Fruit fly (Drosophila melanogaster) whole organism, prepupa: ENCODE measurements around the gene Schip1.

ENCODE experiments used
- CG10631 ChIP-seq: fragments of 200-800 bp; sonication (Bioruptor generic); optimal IDR thresholded peaks from 2 replicates; lab custom pipeline; 2016; ENCODE audit warnings: missing biosample characterization, missing genetic modification characterization
- CG11294 ChIP-seq: fragments of 200-800 bp; sonication (Bioruptor generic); IDR thresholded peaks from 2 replicates; pipeline ENCODE4 v1.3.6; 2022; ENCODE audit warnings: missing biosample characterization, missing genetic modification characterization
- CG11762 ChIP-seq: fragments of 200-800 bp; sonication (Bioruptor generic); optimal IDR thresholded peaks from 3 replicates; lab custom pipeline; 2016; ENCODE audit warnings: missing biosample characterization, missing genetic modification characterization; ENCODE audit not compliant: insufficient read depth
- CG15336 ChIP-seq: fragments of 200-800 bp; sonication (Bioruptor generic); IDR thresholded peaks from 2 replicates; pipeline ENCODE4 v1.3.6; 2022; ENCODE audit warnings: missing biosample characterization, missing genetic modification characterization
- CG1621 ChIP-seq: fragments of 200-800 bp; sonication (Bioruptor generic); optimal IDR thresholded peaks from 3 replicates; lab custom pipeline; 2018; ENCODE audit warnings: missing biosample characterization, mild to moderate bottlenecking, missing genetic modification characterization
- CG16779 ChIP-seq: fragments of 200-800 bp; sonication (Bioruptor generic); optimal IDR thresholded peaks from 3 replicates; lab custom pipeline; 2017; ENCODE audit warnings: missing biosample characterization, mild to moderate bottlenecking, missing genetic modification characterization
- CG3032 ChIP-seq: fragments of 200-800 bp; optimal IDR thresholded peaks from 2 replicates; lab custom pipeline; 2019; ENCODE audit warnings: missing biosample characterization, mild to moderate bottlenecking, missing genetic modification characterization, moderate library complexity
- CG31627 ChIP-seq: fragments of 200-800 bp; sonication (Bioruptor generic); optimal IDR thresholded peaks from 3 replicates; lab custom pipeline; 2016; ENCODE audit warnings: missing biosample characterization, missing genetic modification characterization
- CG32006 ChIP-seq: fragments of 200-800 bp; sonication (Bioruptor generic); optimal IDR thresholded peaks from 3 replicates; lab custom pipeline; 2017; ENCODE audit warnings: missing biosample characterization, mild to moderate bottlenecking, missing genetic modification characterization
- CG34406 ChIP-seq: fragments of 200-800 bp; sonication (Bioruptor generic); optimal IDR thresholded peaks from 3 replicates; lab custom pipeline; 2016; ENCODE audit warnings: missing biosample characterization, missing genetic modification characterization
- CG3919 ChIP-seq: fragments of 200-800 bp; sonication (Bioruptor generic); optimal IDR thresholded peaks from 3 replicates; lab custom pipeline; 2016; ENCODE audit warnings: missing biosample characterization, missing genetic modification characterization
- CG4318 ChIP-seq: fragments of 200-800 bp; sonication (Bioruptor generic); optimal IDR thresholded peaks from 3 replicates; lab custom pipeline; 2017; ENCODE audit warnings: missing biosample characterization, mild to moderate bottlenecking, missing genetic modification characterization
- CG6163 ChIP-seq: fragments of 200-800 bp; sonication (Bioruptor generic); IDR thresholded peaks from 3 replicates; pipeline ENCODE4 v1.3.6; 2022; ENCODE audit warnings: missing biosample characterization, missing genetic modification characterization
- CG6276 ChIP-seq: fragments of 200-800 bp; sonication (Bioruptor generic); optimal IDR thresholded peaks from 2 replicates; lab custom pipeline; 2017; ENCODE audit warnings: missing biosample characterization, mild to moderate bottlenecking, missing genetic modification characterization
- CG6792 ChIP-seq: fragments of 200-800 bp; sonication (Bioruptor generic); optimal IDR thresholded peaks from 3 replicates; lab custom pipeline; 2016; ENCODE audit warnings: missing biosample characterization, missing genetic modification characterization
- CG6808 ChIP-seq: fragments of 200-800 bp; sonication (Bioruptor generic); optimal IDR thresholded peaks from 3 replicates; lab custom pipeline; 2017; ENCODE audit warnings: missing biosample characterization, missing genetic modification characterization, mild to moderate bottlenecking, moderate library complexity, missing genetic modification reagents
- CG6854 ChIP-seq: fragments of 200-800 bp; sonication (Bioruptor generic); optimal IDR thresholded peaks from 2 replicates; lab custom pipeline; 2017; ENCODE audit warnings: missing biosample characterization, mild to moderate bottlenecking, missing genetic modification characterization
- CG7368 ChIP-seq: fragments of 200-800 bp; sonication (Bioruptor generic); optimal IDR thresholded peaks from 3 replicates; lab custom pipeline; 2016; ENCODE audit warnings: missing biosample characterization, missing genetic modification characterization
- CG8632 ChIP-seq: fragments of 200-800 bp; sonication (Bioruptor generic); optimal IDR thresholded peaks from 3 replicates; lab custom pipeline; 2016; ENCODE audit warnings: missing biosample characterization, missing genetic modification characterization
- CG9139 ChIP-seq: fragments of 200-800 bp; sonication (Bioruptor generic); optimal IDR thresholded peaks from 3 replicates; lab custom pipeline; 2017; ENCODE audit warnings: missing biosample characterization, mild to moderate bottlenecking, missing genetic modification characterization
- Eip75B ChIP-seq: fragments of 200-800 bp; sonication (Bioruptor generic); optimal IDR thresholded peaks from 3 replicates; lab custom pipeline; 2016; ENCODE audit warnings: missing biosample characterization, missing genetic modification characterization
- Eip78C ChIP-seq: fragments of 200-800 bp; sonication (Bioruptor generic); peaks from one replicate; lab custom pipeline; 2016; ENCODE audit warnings: missing biosample characterization, missing genetic modification characterization
- Eip93F ChIP-seq: fragments of 200-800 bp; sonication (Bioruptor generic); optimal IDR thresholded peaks from 2 replicates; lab custom pipeline; 2016; ENCODE audit warnings: missing biosample characterization, mild to moderate bottlenecking, missing genetic modification characterization
- Ets96B ChIP-seq: fragments of 200-800 bp; optimal IDR thresholded peaks from 2 replicates; lab custom pipeline; 2019; ENCODE audit warnings: missing biosample characterization, mild to moderate bottlenecking, missing genetic modification characterization, moderate library complexity
- Gug ChIP-seq: fragments of 200-800 bp; sonication (Bioruptor generic); IDR thresholded peaks from 2 replicates; pipeline ENCODE4 v1.3.6; 2022; ENCODE audit warnings: missing biosample characterization, missing genetic modification characterization
- Hr39 ChIP-seq: fragments of 200-800 bp; sonication (Bioruptor generic); optimal IDR thresholded peaks from 2 replicates; lab custom pipeline; 2016; ENCODE audit warnings: missing biosample characterization, missing genetic modification characterization
- Hr4 ChIP-seq: fragments of 200-800 bp; sonication (Bioruptor generic); optimal IDR thresholded peaks from 3 replicates; lab custom pipeline; 2016; ENCODE audit warnings: missing biosample characterization, missing genetic modification characterization
- Lpt ChIP-seq: fragments of 200-800 bp; sonication (Bioruptor generic); optimal IDR thresholded peaks from 3 replicates; lab custom pipeline; 2016; ENCODE audit warnings: missing biosample characterization, missing genetic modification characterization
- Met ChIP-seq: fragments of 200-800 bp; sonication (Bioruptor generic); optimal IDR thresholded peaks from 3 replicates; lab custom pipeline; 2016; ENCODE audit warnings: missing biosample characterization, missing genetic modification characterization
- OdsH ChIP-seq: fragments of 200-800 bp; sonication (Bioruptor generic); optimal IDR thresholded peaks from 3 replicates; lab custom pipeline; 2016; ENCODE audit warnings: missing biosample characterization, missing genetic modification characterization
- Smox ChIP-seq: fragments of 200-800 bp; sonication (Bioruptor generic); optimal IDR thresholded peaks from 3 replicates; lab custom pipeline; 2016; ENCODE audit warnings: missing biosample characterization, missing genetic modification characterization
- Sox102F ChIP-seq: fragments of 200-800 bp; sonication (Bioruptor generic); optimal IDR thresholded peaks from 2 replicates; lab custom pipeline; 2016; ENCODE audit warnings: missing biosample characterization, mild to moderate bottlenecking, missing genetic modification characterization
- Sox14 ChIP-seq: fragments of 200-800 bp; sonication (Bioruptor generic); optimal IDR thresholded peaks from 3 replicates; lab custom pipeline; 2016; ENCODE audit warnings: missing biosample characterization, missing genetic modification characterization
- Sox15 ChIP-seq: fragments of 200-800 bp; sonication (Bioruptor generic); optimal IDR thresholded peaks from 3 replicates; lab custom pipeline; 2016; ENCODE audit warnings: missing biosample characterization, missing genetic modification characterization
- achi ChIP-seq: fragments of 200-800 bp; sonication (Bioruptor generic); optimal IDR thresholded peaks from 3 replicates; lab custom pipeline; 2016; ENCODE audit warnings: missing biosample characterization, missing genetic modification characterization
- acj6 ChIP-seq: fragments of 200-800 bp; sonication (Bioruptor generic); optimal IDR thresholded peaks from 3 replicates; lab custom pipeline; 2016; ENCODE audit warnings: missing biosample characterization, missing genetic modification characterization
- cyc ChIP-seq: fragments of 200-800 bp; sonication (Bioruptor generic); optimal IDR thresholded peaks from 3 replicates; lab custom pipeline; 2016; ENCODE audit warnings: missing biosample characterization, missing genetic modification characterization
- dac ChIP-seq: fragments of 200-800 bp; sonication (Bioruptor generic); optimal IDR thresholded peaks from 2 replicates; lab custom pipeline; 2017; ENCODE audit warnings: missing biosample characterization, mild to moderate bottlenecking, missing genetic modification characterization
- eg ChIP-seq: fragments of 200-800 bp; sonication (Bioruptor generic); IDR thresholded peaks from 3 replicates; pipeline ENCODE4 v1.3.6; 2022; ENCODE audit warnings: missing biosample characterization, missing genetic modification characterization
- esn ChIP-seq: fragments of 200-800 bp; sonication (Bioruptor generic); optimal IDR thresholded peaks from 2 replicates; lab custom pipeline; 2016; ENCODE audit warnings: missing biosample characterization, mild to moderate bottlenecking, missing genetic modification characterization, moderate library complexity
- fd85E ChIP-seq: fragments of 200-800 bp; sonication (Bioruptor generic); optimal IDR thresholded peaks from 3 replicates; lab custom pipeline; 2016; ENCODE audit warnings: missing biosample characterization, missing genetic modification characterization
- fkh ChIP-seq: fragments of 200-800 bp; sonication (Bioruptor generic); optimal IDR thresholded peaks from 3 replicates; lab custom pipeline; 2017; ENCODE audit warnings: missing biosample characterization, mild to moderate bottlenecking, missing genetic modification characterization, moderate library complexity
- lz ChIP-seq: fragments of 200-800 bp; sonication (Bioruptor generic); optimal IDR thresholded peaks from 3 replicates; lab custom pipeline; 2016; ENCODE audit warnings: missing biosample characterization, missing genetic modification characterization
- net ChIP-seq: fragments of 200-800 bp; sonication (Bioruptor generic); optimal IDR thresholded peaks from 3 replicates; lab custom pipeline; 2016; ENCODE audit warnings: missing biosample characterization, missing genetic modification characterization
- pdm3 ChIP-seq: fragments of 200-800 bp; sonication (Bioruptor generic); optimal IDR thresholded peaks from 3 replicates; lab custom pipeline; 2016; ENCODE audit warnings: missing biosample characterization, missing genetic modification characterization
- salr ChIP-seq, 2 experiments: fragments of 200-800 bp; sonication (Bioruptor generic); optimal IDR thresholded peaks; 3 replicates each; lab custom pipeline; 2016 to 2018; ENCODE audit warnings: missing biosample characterization in 2 of 2, missing genetic modification characterization in 2 of 2, mild to moderate bottlenecking in 1 of 2
- spab ChIP-seq: fragments of 200-800 bp; sonication (Bioruptor generic); optimal IDR thresholded peaks from 2 replicates; lab custom pipeline; 2017; ENCODE audit warnings: missing biosample characterization, mild to moderate bottlenecking, missing genetic modification characterization, missing genetic modification reagents
- svp ChIP-seq: fragments of 200-800 bp; sonication (Bioruptor generic); peaks from one replicate; lab custom pipeline; 2016; ENCODE audit warnings: missing biosample characterization, missing genetic modification characterization
- topi ChIP-seq: fragments of 200-800 bp; sonication (Bioruptor generic); optimal IDR thresholded peaks from 3 replicates; lab custom pipeline; 2016; ENCODE audit warnings: missing biosample characterization, missing genetic modification characterization
- vri ChIP-seq: fragments of 200-800 bp; sonication (Bioruptor generic); optimal IDR thresholded peaks from 3 replicates; lab custom pipeline; 2016; ENCODE audit warnings: missing biosample characterization, mild to moderate bottlenecking, missing genetic modification characterization

Schip1 gene

DNA sequence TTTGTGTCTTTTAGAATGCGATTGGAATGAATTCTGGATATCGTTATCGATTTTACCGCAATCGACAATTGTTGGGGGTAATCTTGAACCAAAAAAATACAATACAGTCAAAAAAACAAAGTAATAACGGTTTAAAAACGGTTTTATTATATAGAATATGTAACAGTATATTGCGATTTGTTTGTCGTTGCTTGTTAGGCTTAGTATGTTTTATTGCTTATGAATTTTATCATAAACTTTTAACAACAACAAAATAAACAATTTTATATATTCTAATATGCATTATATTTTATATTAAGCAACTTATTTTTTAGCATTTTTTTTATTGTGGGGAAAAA is 31.1 kb downstream of the Schip1 start, which contains the start of gene CYLD (continued):
- TF ChIP-seq CG6792 (peak; percentile 51), spab (GFP tag; lab: Kevin White, UChicago) (no peak), Eip93F (GFP tag; lab: Kevin White, UChicago) (no peak), dac (GFP tag; lab: Kevin White, UChicago) (no peak), vri (GFP tag; lab: Kevin White, UChicago) (no peak), CG6276 (GFP tag; lab: Kevin White, UChicago) (no peak), Ets96B (tag; lab: Kevin White, UChicago) (peak; percentile 67), eg (no peak), CG11294 (GFP tag; lab: Robert Waterston, UW) (no peak), CG11762 (GFP tag; lab: Kevin White, UChicago) (peak; percentile 36), CG3919 (no peak), achi (GFP tag; lab: Kevin White, UChicago) (peak; percentile 75), salr (GFP tag; optimal IDR thresholded peaks at IDR 0.05; lab: Kevin White, UChicago) (peak in 1 of 2 experiments; percentile 22), CG9139 (GFP tag; lab: Kevin White, UChicago) (no peak), CG31627 (GFP tag; lab: Kevin White, UChicago) (peak; percentile 39), CG6854 (GFP tag; lab: Kevin White, UChicago) (no peak), CG7368 (GFP tag; lab: Kevin White, UChicago) (no peak), Eip75B (peak; percentile 50), CG4318 (GFP tag; lab: Kevin White, UChicago) (no peak), Lpt (GFP tag; lab: Kevin White, UChicago) (peak; percentile 35), CG16779 (tag; lab: Kevin White, UChicago) (no peak), CG34406 (no peak), Eip78C (GFP tag; lab: Kevin White, UChicago) (peak; percentile 86), net (GFP tag; lab: Kevin White, UChicago) (no peak), cyc (GFP tag; lab: Kevin White, UChicago) (peak; percentile 57), CG8632 (GFP tag; lab: Kevin White, UChicago) (peak; percentile 62), pdm3 (no peak), CG32006 (no peak), Gug (GFP tag; lab: Robert Waterston, UW) (no peak), CG6163 (GFP tag; lab: Robert Waterston, UW) (no peak), Sox15 (peak; percentile 13), Sox102F (GFP tag; lab: Kevin White, UChicago) (no peak), CG1621 (no peak)

DNA sequence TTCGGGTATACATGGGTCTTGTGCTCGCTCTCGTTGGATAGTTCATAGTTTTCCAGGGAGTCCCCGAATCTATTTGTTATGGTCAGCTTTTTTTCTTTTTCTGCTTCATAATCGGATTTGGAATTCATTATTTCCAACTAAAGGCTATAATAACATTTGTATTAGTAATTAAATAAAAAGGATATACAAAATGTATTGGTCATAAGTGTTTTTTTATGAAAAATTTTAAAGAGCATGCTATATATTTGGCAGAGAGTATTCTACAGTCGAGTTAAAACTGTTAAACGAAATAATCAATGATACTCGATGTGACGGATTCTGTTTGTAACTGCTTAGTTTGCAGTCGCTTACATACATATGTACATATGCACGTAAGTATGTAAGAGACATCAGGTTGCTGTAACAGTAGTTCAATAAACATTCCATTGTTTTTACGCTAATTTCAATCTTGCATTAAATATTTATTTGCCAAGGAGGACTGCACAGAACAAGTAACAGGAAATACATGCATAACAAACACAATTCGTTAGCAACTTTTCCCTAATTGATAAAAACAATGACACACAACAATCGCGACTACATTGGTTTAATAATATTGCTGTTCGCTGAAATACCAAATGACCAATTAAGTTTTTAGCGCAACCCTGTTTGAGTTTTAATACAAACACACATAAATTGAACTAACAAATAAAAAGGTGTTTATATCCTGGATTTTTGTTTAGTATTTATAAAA is 31.7 kb downstream of the Schip1 start:
- TF ChIP-seq lz (peak; percentile 4), CG3919 (no peak), vri (GFP tag; lab: Kevin White, UChicago) (no peak), Ets96B (tag; lab: Kevin White, UChicago) (peak; percentile 16), CG3032 (no peak), svp (GFP tag; lab: Kevin White, UChicago) (no peak), esn (GFP tag; lab: Kevin White, UChicago) (peak; percentile 19), CG7368 (GFP tag; lab: Kevin White, UChicago) (no peak), net (GFP tag; lab: Kevin White, UChicago) (no peak), topi (GFP tag; lab: Kevin White, UChicago) (peak; percentile 15), Hr39 (GFP tag; lab: Kevin White, UChicago) (peak; percentile 2), dac (GFP tag; lab: Kevin White, UChicago) (no peak), Eip78C (GFP tag; lab: Kevin White, UChicago) (peak; percentile 78), achi (GFP tag; lab: Kevin White, UChicago) (no peak), acj6 (GFP tag; lab: Kevin White, UChicago) (peak; percentile 22), CG15336 (GFP tag; lab: Robert Waterston, UW) (peak; percentile 21; the same call in 1 of the 2 replicates), CG4318 (GFP tag; lab: Kevin White, UChicago) (no peak), Eip93F (GFP tag; lab: Kevin White, UChicago) (no peak), Smox (GFP tag; lab: Kevin White, UChicago) (no peak), Met (GFP tag; lab: Kevin White, UChicago) (peak; percentile 36), CG16779 (tag; lab: Kevin White, UChicago) (no peak), spab (GFP tag; lab: Kevin White, UChicago) (no peak), CG10631 (GFP tag; lab: Kevin White, UChicago) (peak; percentile 10), OdsH (peak; percentile 17), fkh (no peak), Hr4 (GFP tag; lab: Kevin White, UChicago) (peak; percentile 39), CG6808 (GFP tag; lab: Kevin White, UChicago) (no peak), Sox14 (GFP tag; lab: Kevin White, UChicago) (no peak), CG11294 (GFP tag; lab: Robert Waterston, UW) (no peak), fd85E (GFP tag; lab: Kevin White, UChicago) (no peak)
